Fruit fly (Drosophila melanogaster) whole organism, embryonic: ENCODE measurements around the gene Oatp26F.

Source experiments
- Aef1 ChIP-seq: fragments of 200-800 bp; sonication (Bioruptor generic); IDR thresholded peaks from 3 replicates; pipeline ENCODE4 v1.3.6; 2022; ENCODE audit warnings: missing biosample characterization, missing genetic modification characterization
- Antp ChIP-seq: fragments of 200-800 bp; sonication (Bioruptor generic); optimal IDR thresholded peaks from 3 replicates; lab custom pipeline; 2016; ENCODE audit warnings: missing biosample characterization, missing genetic modification characterization
- CG10321 ChIP-seq: fragments of 200-800 bp; sonication (Bioruptor generic); IDR thresholded peaks from 2 replicates; pipeline ENCODE4 v1.3.6; 2022; ENCODE audit warnings: missing biosample characterization, missing genetic modification characterization
- CG10431 ChIP-seq: fragments of 200-800 bp; sonication (Bioruptor generic); optimal IDR thresholded peaks from 3 replicates; lab custom pipeline; 2018; ENCODE audit warnings: missing biosample characterization, mild to moderate bottlenecking, missing genetic modification characterization
- CG12155 ChIP-seq: fragments of 200-800 bp; sonication (Bioruptor generic); optimal IDR thresholded peaks from 3 replicates; lab custom pipeline; 2016; ENCODE audit warnings: missing biosample characterization, missing genetic modification characterization
- CG15011 ChIP-seq: fragments of 200-800 bp; sonication (Bioruptor generic); optimal IDR thresholded peaks from 3 replicates; lab custom pipeline; 2018; ENCODE audit warnings: missing biosample characterization, mild to moderate bottlenecking, missing genetic modification characterization
- CG15269 ChIP-seq: fragments of 200-800 bp; sonication (Bioruptor generic); optimal IDR thresholded peaks from 2 replicates; lab custom pipeline; 2018; ENCODE audit warnings: missing biosample characterization, mild to moderate bottlenecking, missing genetic modification characterization, moderate library complexity
- CG15514 ChIP-seq: fragments of 200-800 bp; sonication (Bioruptor generic); optimal IDR thresholded peaks from 3 replicates; lab custom pipeline; 2017; ENCODE audit warnings: missing biosample characterization, missing genetic modification characterization, mild to moderate bottlenecking, moderate library complexity, missing genetic modification reagents
- CG17385 ChIP-seq: fragments of 200-800 bp; sonication (Bioruptor generic); optimal IDR thresholded peaks from 3 replicates; lab custom pipeline; 2018; ENCODE audit warnings: missing biosample characterization, mild to moderate bottlenecking, missing genetic modification characterization
- CG18011 ChIP-seq: fragments of 200-800 bp; sonication (Bioruptor generic); optimal IDR thresholded peaks from 2 replicates; lab custom pipeline; 2017; ENCODE audit warnings: missing biosample characterization, missing genetic modification characterization, mild to moderate bottlenecking, moderate library complexity, missing genotype
- CG1832 ChIP-seq: fragments of 200-800 bp; sonication (Bioruptor generic); optimal IDR thresholded peaks from 2 replicates; lab custom pipeline; 2017; ENCODE audit warnings: missing biosample characterization, mild to moderate bottlenecking, missing genetic modification characterization, inconsistent platforms
- CG30020 ChIP-seq: fragments of 200-800 bp; optimal IDR thresholded peaks from 2 replicates; lab custom pipeline; 2019; ENCODE audit warnings: missing biosample characterization, mild to moderate bottlenecking, missing genetic modification characterization, moderate library complexity
- CG32767 ChIP-seq: fragments of 200-800 bp; sonication (Bioruptor generic); IDR thresholded peaks from 2 replicates; pipeline ENCODE4 v1.3.6; 2022; ENCODE audit warnings: missing biosample characterization, missing genetic modification characterization
- CG3995 ChIP-seq: fragments of 200-800 bp; sonication (Bioruptor generic); optimal IDR thresholded peaks from 3 replicates; lab custom pipeline; 2016; ENCODE audit warnings: missing biosample characterization, missing genetic modification characterization
- CG4404 ChIP-seq: fragments of 200-800 bp; sonication (Bioruptor generic); IDR thresholded peaks from 2 replicates; pipeline ENCODE4 v1.3.6; 2022; ENCODE audit warnings: missing biosample characterization, missing genetic modification characterization
- CG4707 ChIP-seq: fragments of 200-800 bp; sonication (Bioruptor generic); optimal IDR thresholded peaks from 2 replicates; lab custom pipeline; 2018; ENCODE audit warnings: missing biosample characterization, mild to moderate bottlenecking, missing genetic modification characterization, moderate library complexity
- CG4730 ChIP-seq: fragments of 200-800 bp; sonication (Bioruptor generic); IDR thresholded peaks from 2 replicates; pipeline ENCODE4 v1.3.6; 2022; ENCODE audit warnings: missing biosample characterization, missing genetic modification characterization
- CG5245 ChIP-seq: fragments of 200-800 bp; sonication (Bioruptor generic); optimal IDR thresholded peaks from 3 replicates; lab custom pipeline; 2016; ENCODE audit warnings: missing biosample characterization, missing genetic modification characterization
- CG7271 ChIP-seq: fragments of 200-800 bp; sonication (Bioruptor generic); optimal IDR thresholded peaks from 2 replicates; lab custom pipeline; 2018; ENCODE audit warnings: missing biosample characterization, mild to moderate bottlenecking, missing genetic modification characterization, moderate library complexity
- CG7745 ChIP-seq: fragments of 200-800 bp; sonication (Bioruptor generic); optimal IDR thresholded peaks from 2 replicates; lab custom pipeline; 2018; ENCODE audit warnings: missing biosample characterization, mild to moderate bottlenecking, missing genetic modification characterization, moderate library complexity
- CG8281 ChIP-seq: fragments of 200-800 bp; sonication (Bioruptor generic); optimal IDR thresholded peaks from 2 replicates; lab custom pipeline; 2018; ENCODE audit warnings: missing biosample characterization, mild to moderate bottlenecking, missing genetic modification characterization, moderate library complexity
- CG8924 ChIP-seq: fragments of 200-800 bp; optimal IDR thresholded peaks from 3 replicates; lab custom pipeline; 2019; ENCODE audit warnings: missing biosample characterization, mild to moderate bottlenecking, missing genetic modification characterization, moderate library complexity
- CHES-1-like ChIP-seq: fragments of 200-800 bp; sonication (Bioruptor generic); optimal IDR thresholded peaks from 2 replicates; lab custom pipeline; 2016; ENCODE audit warnings: missing biosample characterization, missing genetic modification characterization
- Chrac-16 ChIP-seq: fragments of 200-800 bp; sonication (Bioruptor generic); optimal IDR thresholded peaks from 3 replicates; lab custom pipeline; 2016; ENCODE audit warnings: missing biosample characterization, missing genetic modification characterization
- CoRest ChIP-seq: fragments of 200-800 bp; sonication (Bioruptor generic); optimal IDR thresholded peaks from 3 replicates; lab custom pipeline; 2018; ENCODE audit warnings: missing biosample characterization, mild to moderate bottlenecking, missing genetic modification characterization, moderate library complexity
- Dbx ChIP-seq: fragments of 200-800 bp; sonication (Bioruptor generic); IDR thresholded peaks from 3 replicates; pipeline ENCODE4 v1.3.6; 2022; ENCODE audit warnings: missing biosample characterization, missing genetic modification characterization
- Dfd ChIP-seq, 2 experiments: fragments of >200 bp; optimal IDR thresholded peaks; 2 replicates each; lab custom pipeline; 2017; ENCODE audit warnings: missing biosample characterization in 2 of 2, missing genetic modification characterization in 2 of 2
- Dip3 ChIP-seq: fragments of 200-800 bp; sonication (Bioruptor generic); optimal IDR thresholded peaks from 3 replicates; lab custom pipeline; 2016; ENCODE audit warnings: missing biosample characterization, missing genetic modification characterization
- Fer2 ChIP-seq: fragments of 200-800 bp; sonication (Bioruptor generic); optimal IDR thresholded peaks from 2 replicates; lab custom pipeline; 2018; ENCODE audit warnings: missing biosample characterization, mild to moderate bottlenecking, missing genetic modification characterization, moderate library complexity
- GATAe ChIP-seq: fragments of 200-800 bp; sonication (Bioruptor generic); conservative IDR thresholded peaks from 2 replicates; pipeline ENCODE4 v1.3.6; 2022; ENCODE audit warnings: missing biosample characterization, missing genetic modification characterization
- Gug ChIP-seq: fragments of 200-800 bp; sonication (Bioruptor generic); IDR thresholded peaks from 4 replicates; pipeline ENCODE4 v1.3.6; 2022; ENCODE audit warnings: missing biosample characterization, missing genetic modification characterization
- H15 ChIP-seq: fragments of 200-800 bp; sonication (Bioruptor generic); IDR thresholded peaks from 3 replicates; pipeline ENCODE4 v1.3.6; 2022; ENCODE audit warnings: missing biosample characterization, missing genetic modification characterization
- Hr39 ChIP-seq: fragments of >200 bp; optimal IDR thresholded peaks from 2 replicates; lab custom pipeline; 2017
- Optix ChIP-seq: fragments of 200-800 bp; sonication (Bioruptor generic); IDR thresholded peaks from 3 replicates; pipeline ENCODE4 v1.3.6; 2022; ENCODE audit warnings: missing biosample characterization, missing genetic modification characterization
- Six4 ChIP-seq: fragments of 200-800 bp; sonication (Bioruptor generic); optimal IDR thresholded peaks from 2 replicates; lab custom pipeline; 2016; ENCODE audit warnings: missing biosample characterization, missing genetic modification characterization
- Sox100B ChIP-seq: fragments of 200-800 bp; sonication (Bioruptor generic); optimal IDR thresholded peaks from 3 replicates; lab custom pipeline; 2018; ENCODE audit warnings: missing biosample characterization, mild to moderate bottlenecking, missing genetic modification characterization
- ab ChIP-seq: fragments of 200-800 bp; sonication (Bioruptor generic); optimal IDR thresholded peaks from 2 replicates; lab custom pipeline; 2016; ENCODE audit warnings: missing biosample characterization, missing genetic modification characterization
- amos ChIP-seq: fragments of 200-800 bp; sonication (Bioruptor generic); IDR thresholded peaks from 2 replicates; pipeline ENCODE4 v1.3.6; 2022; ENCODE audit warnings: missing biosample characterization, missing genetic modification characterization; ENCODE audit not compliant: partially characterized antibody
- ato ChIP-seq: fragments of 200-800 bp; sonication (Bioruptor generic); IDR thresholded peaks from 2 replicates; pipeline ENCODE4 v1.3.6; 2022; ENCODE audit warnings: missing biosample characterization, missing genetic modification characterization; ENCODE audit not compliant: partially characterized antibody
- bab2 ChIP-seq: fragments of 200-800 bp; sonication (Bioruptor generic); optimal IDR thresholded peaks from 2 replicates; lab custom pipeline; 2016; ENCODE audit warnings: missing biosample characterization, missing genetic modification characterization
- bcd ChIP-seq: fragments of 200-800 bp; sonication (Bioruptor generic); optimal IDR thresholded peaks from 2 replicates; lab custom pipeline; 2017; ENCODE audit warnings: missing biosample characterization, mild to moderate bottlenecking, missing genetic modification characterization
- dan ChIP-seq: fragments of 200-800 bp; sonication (Bioruptor generic); IDR thresholded peaks from 2 replicates; pipeline ENCODE4 v1.3.6; 2022; ENCODE audit warnings: missing biosample characterization, missing genetic modification characterization
- fru ChIP-seq: fragments of >200 bp; optimal IDR thresholded peaks from 2 replicates; lab custom pipeline; 2017
- mam ChIP-seq: fragments of 200-800 bp; sonication (Bioruptor generic); optimal IDR thresholded peaks from 3 replicates; lab custom pipeline; 2016; ENCODE audit warnings: missing biosample characterization, missing genetic modification characterization
- mld ChIP-seq: fragments of 200-800 bp; sonication (Bioruptor generic); IDR thresholded peaks from 3 replicates; pipeline ENCODE4 v1.3.6; 2022; ENCODE audit warnings: missing biosample characterization, missing genetic modification characterization; ENCODE audit not compliant: partially characterized antibody
- scrt ChIP-seq: fragments of 200-800 bp; sonication (Bioruptor generic); optimal IDR thresholded peaks from 2 replicates; lab custom pipeline; 2018; ENCODE audit warnings: missing biosample characterization, mild to moderate bottlenecking, missing genetic modification characterization, moderate library complexity
- sd ChIP-seq: fragments of 200-800 bp; sonication (Bioruptor generic); optimal IDR thresholded peaks from 3 replicates; lab custom pipeline; 2018; ENCODE audit warnings: missing biosample characterization, mild to moderate bottlenecking, missing genetic modification characterization, moderate library complexity
- unc-4 ChIP-seq: fragments of 200-800 bp; sonication (Bioruptor generic); IDR thresholded peaks from 2 replicates; pipeline ENCODE4 v1.3.6; 2022; ENCODE audit warnings: missing biosample characterization, missing genetic modification characterization; ENCODE audit not compliant: partially characterized antibody
- wdn ChIP-seq: fragments of 200-800 bp; sonication (Bioruptor generic); IDR thresholded peaks from 2 replicates; pipeline ENCODE4 v1.3.6; 2022; ENCODE audit warnings: missing biosample characterization, missing genetic modification characterization

The Oatp26F gene

dm6 chr2L:6673211-6674012 is 41.2 kb upstream of the Oatp26F start, which contains the start of gene Spn27A (continued):
- TF ChIP-seq amos (GFP tag; lab: Robert Waterston, UW) = peak; percentile 45; the same call in 1 of the 2 replicates
- TF ChIP-seq CG1832 (GFP tag; lab: Kevin White, UChicago) = no peak
- TF ChIP-seq bcd (GFP tag; lab: Kevin White, UChicago) = no peak
- TF ChIP-seq bab2 = peak; percentile 59
- peak; percentile 68 for TF ChIP-seq CoRest
- TF ChIP-seq Sox100B = peak; percentile 59
- TF ChIP-seq Hr39 (lab: Kevin White, UChicago) = no peak
- TF ChIP-seq CG30020 (tag; lab: Kevin White, UChicago) = peak; percentile 38
- TF ChIP-seq CG7745 = no peak
- no peak for TF ChIP-seq mld (GFP tag; lab: Robert Waterston, UW)
- TF ChIP-seq CG10321 (GFP tag; lab: Robert Waterston, UW) = no peak
- TF ChIP-seq scrt (GFP tag; lab: Kevin White, UChicago) = peak; percentile 38
- TF ChIP-seq H15 (GFP tag; lab: Robert Waterston, UW) = 0 out of 3 replicates have a peak, but pooled peaks have one; percentile 43
- no peak for TF ChIP-seq CG4404 (GFP tag; lab: Robert Waterston, UW)
- peak; percentile 35; the same call in 1 of the 3 replicates for TF ChIP-seq Aef1 (GFP tag; lab: Robert Waterston, UW)
- TF ChIP-seq ato (GFP tag; lab: Robert Waterston, UW) = no peak
- peak; percentile 56 for TF ChIP-seq CG17385 (GFP tag; lab: Kevin White, UChicago)
- peak; percentile 21 for TF ChIP-seq CG8281 (tag; lab: Kevin White, UChicago)
- peak; percentile 29 for TF ChIP-seq Fer2 (tag; lab: Kevin White, UChicago)
- TF ChIP-seq Dfd (GFP tag; optimal IDR thresholded peaks at IDR 0.05; lab: Kevin White, UChicago) = no peak
- 0 out of 4 replicates have a peak, but pooled peaks have one; percentile 9 for TF ChIP-seq Gug (GFP tag; lab: Robert Waterston, UW)
- TF ChIP-seq CG15269 (tag; lab: Kevin White, UChicago) = peak; percentile 79
- TF ChIP-seq Six4 (GFP tag; lab: Kevin White, UChicago) = peak; percentile 25
- no peak for TF ChIP-seq CG7271 (tag; lab: Kevin White, UChicago)
- TF ChIP-seq CG15011 = peak; percentile 48
- no peak; the same call in 2 of the 3 replicates for TF ChIP-seq Optix
- no peak for TF ChIP-seq ab (GFP tag; lab: Kevin White, UChicago)
- TF ChIP-seq CG15514 = peak; percentile 56
- no peak for TF ChIP-seq wdn
- TF ChIP-seq GATAe (GFP tag; lab: Robert Waterston, UW) = no peak
- 0 out of 3 replicates have a peak, but pooled peaks have one; percentile 33 for TF ChIP-seq Dbx (GFP tag; lab: Robert Waterston, UW)
- peak; percentile 40 for TF ChIP-seq CG12155
- TF ChIP-seq sd (tag; lab: Kevin White, UChicago) = no peak
- TF ChIP-seq CG10431 (GFP tag; lab: Kevin White, UChicago) = no peak
- no peak for TF ChIP-seq CG8924 (tag; lab: Kevin White, UChicago)
- no peak for TF ChIP-seq CG5245 (GFP tag; lab: Kevin White, UChicago)
- peak; percentile 20; the same call in 1 of the 2 replicates for TF ChIP-seq CG32767
- TF ChIP-seq mam (GFP tag; lab: Kevin White, UChicago) = peak; percentile 71
- peak; percentile 59 for TF ChIP-seq Dip3 (GFP tag; lab: Kevin White, UChicago)
- no peak for TF ChIP-seq fru (lab: Kevin White, UChicago)
- TF ChIP-seq CG3995 (GFP tag; lab: Kevin White, UChicago) = peak; percentile 57
- no peak for TF ChIP-seq CG4707 (GFP tag; lab: Kevin White, UChicago)
- TF ChIP-seq CG4730 = 0 out of 2 replicates have a peak, but pooled peaks have one; percentile 25
- peak; percentile 59 for TF ChIP-seq CHES-1-like (GFP tag; lab: Kevin White, UChicago)
- TF ChIP-seq dan = no peak
- TF ChIP-seq Antp (GFP tag; lab: Kevin White, UChicago) = peak; percentile 50
- TF ChIP-seq unc-4 (GFP tag; lab: Robert Waterston, UW) = no peak
- TF ChIP-seq CG18011 (GFP tag; lab: Kevin White, UChicago) = peak; percentile 16
- TF ChIP-seq Chrac-16 (GFP tag; lab: Kevin White, UChicago) = peak; percentile 34
